Worm (Caenorhabditis elegans) whole organism, late embryonic: Measurements from ENCODE around the gene ncr-2.

ENCODE experiments used
- ceh-2 ChIP-seq: sonication (generic microtip); optimal IDR thresholded peaks from 2 replicates; lab custom pipeline; 2016; ENCODE audit warnings: missing genotype, missing genetic modification characterization, missing compliant biosample characterization
- ceh-34 ChIP-seq: sonication (generic microtip); optimal IDR thresholded peaks from 2 replicates; lab custom pipeline; 2016; ENCODE audit warnings: mild to moderate bottlenecking, missing genetic modification characterization, missing compliant biosample characterization
- fkh-10 ChIP-seq: fragments of 150-350 bp; optimal IDR thresholded peaks from 2 replicates; lab custom pipeline; 2014; ENCODE audit warnings: missing biosample characterization, missing genetic modification reagents, missing genetic modification characterization
- hlh-13 ChIP-seq: fragments of 200-800 bp; sonication (Bioruptor generic); optimal IDR thresholded peaks from 2 replicates; lab custom pipeline; 2018; ENCODE audit warnings: mild to moderate bottlenecking, missing genetic modification characterization, missing compliant biosample characterization
- lin-11 ChIP-seq: fragments of 200-800 bp; sonication (Bioruptor generic); optimal IDR thresholded peaks from 2 replicates; lab custom pipeline; 2018; ENCODE audit warnings: mild to moderate bottlenecking, missing genetic modification characterization, missing compliant biosample characterization
- nhr-232 ChIP-seq: sonication (generic microtip); optimal IDR thresholded peaks from 2 replicates; lab custom pipeline; 2016; ENCODE audit warnings: missing genetic modification characterization, missing compliant biosample characterization
- ref-2 ChIP-seq: sonication (generic microtip); optimal IDR thresholded peaks from 2 replicates; lab custom pipeline; 2016; ENCODE audit warnings: missing genetic modification characterization, missing compliant biosample characterization
- unc-86 ChIP-seq: sonication (generic microtip); optimal IDR thresholded peaks from 2 replicates; lab custom pipeline; 2016; ENCODE audit warnings: missing genetic modification characterization, missing compliant biosample characterization

ce11 chrIII:8211562-8211961 is 46.6 kb upstream of the ncr-2 start:
- no peak for TF ChIP-seq ref-2 (tag; lab: Kevin White, UChicago)
- TF ChIP-seq ceh-2, result no peak
- no peak for TF ChIP-seq lin-11 (tag; lab: Kevin White, UChicago)
- TF ChIP-seq nhr-232 (tag; lab: Kevin White, UChicago), result no peak
- no peak for TF ChIP-seq ceh-34
- no peak for TF ChIP-seq unc-86 (tag; lab: Kevin White, UChicago)
- no peak for TF ChIP-seq hlh-13 (GFP tag; lab: Kevin White, UChicago)
- TF ChIP-seq fkh-10 (GFP tag; lab: Kevin White, UChicago), result no peak
